Fruit fly (Drosophila melanogaster) whole organism, embryonic: ENCODE measurements around the gene CG31406.
A peak's percentile ranks its signal among the peaks of the same experiment; 100 is the strongest.

ENCODE experiments used
- ATbp ChIP-seq: fragments of 200-800 bp; sonication (Bioruptor generic); optimal IDR thresholded peaks from 2 replicates; lab custom pipeline; 2017; ENCODE audit warnings: missing biosample characterization, mild to moderate bottlenecking, missing genetic modification characterization, missing genetic modification reagents
- Asciz ChIP-seq: fragments of 200-800 bp; sonication (Bioruptor generic); optimal IDR thresholded peaks from 2 replicates; lab custom pipeline; 2017; ENCODE audit warnings: missing biosample characterization, mild to moderate bottlenecking, missing genetic modification characterization, missing genetic modification reagents
- Atf6 ChIP-seq: fragments of 200-800 bp; sonication (Bioruptor generic); IDR thresholded peaks from 2 replicates; pipeline ENCODE4 v1.3.6; 2022; ENCODE audit warnings: missing biosample characterization, missing genetic modification characterization
- B-H2 ChIP-seq: fragments of 200-800 bp; sonication (Bioruptor generic); optimal IDR thresholded peaks from 2 replicates; lab custom pipeline; 2018; ENCODE audit warnings: missing biosample characterization, mild to moderate bottlenecking, missing genetic modification characterization
- CG10267 ChIP-seq: fragments of 200-800 bp; sonication (Bioruptor generic); optimal IDR thresholded peaks from 2 replicates; lab custom pipeline; 2018; ENCODE audit warnings: missing biosample characterization, mild to moderate bottlenecking, missing genetic modification characterization, moderate library complexity
- CG10543 ChIP-seq: fragments of 200-800 bp; sonication (Bioruptor generic); optimal IDR thresholded peaks from 3 replicates; lab custom pipeline; 2017; ENCODE audit warnings: missing biosample characterization, mild to moderate bottlenecking, missing genetic modification characterization, moderate library complexity
- CG10565 ChIP-seq: fragments of 200-800 bp; sonication (Bioruptor generic); optimal IDR thresholded peaks from 3 replicates; lab custom pipeline; 2016; ENCODE audit warnings: missing biosample characterization, mild to moderate bottlenecking, missing genetic modification characterization
- CG10654 ChIP-seq: fragments of 200-800 bp; sonication (Bioruptor generic); optimal IDR thresholded peaks from 2 replicates; lab custom pipeline; 2016; ENCODE audit warnings: missing biosample characterization, missing genetic modification characterization
- CG12104 ChIP-seq: fragments of 200-800 bp; sonication (Bioruptor generic); optimal IDR thresholded peaks from 3 replicates; lab custom pipeline; 2016; ENCODE audit warnings: missing biosample characterization, missing genetic modification characterization
- CG13624 ChIP-seq: fragments of 200-800 bp; sonication (Bioruptor generic); optimal IDR thresholded peaks from 2 replicates; lab custom pipeline; 2016; ENCODE audit warnings: missing biosample characterization, missing genetic modification characterization
- CG17359 ChIP-seq: fragments of 200-800 bp; sonication (Bioruptor generic); optimal IDR thresholded peaks from 3 replicates; lab custom pipeline; 2018; ENCODE audit warnings: missing biosample characterization, mild to moderate bottlenecking, missing genetic modification characterization, moderate library complexity
- CG17802 ChIP-seq: fragments of 200-800 bp; sonication (Bioruptor generic); optimal IDR thresholded peaks from 2 replicates; lab custom pipeline; 2018; ENCODE audit warnings: missing biosample characterization, mild to moderate bottlenecking, missing genetic modification characterization, moderate library complexity
- CG2120 ChIP-seq: fragments of 200-800 bp; sonication (Bioruptor generic); optimal IDR thresholded peaks from 3 replicates; lab custom pipeline; 2016; ENCODE audit warnings: missing biosample characterization, missing genetic modification characterization
- CG34376 ChIP-seq: fragments of 200-800 bp; sonication (Bioruptor generic); optimal IDR thresholded peaks from 2 replicates; lab custom pipeline; 2018; ENCODE audit warnings: missing biosample characterization, mild to moderate bottlenecking, missing genetic modification characterization
- CG4282 ChIP-seq: fragments of 200-800 bp; sonication (Bioruptor generic); optimal IDR thresholded peaks from 2 replicates; lab custom pipeline; 2016; ENCODE audit warnings: missing biosample characterization, missing genetic modification characterization
- CG4707 ChIP-seq: fragments of 200-800 bp; sonication (Bioruptor generic); optimal IDR thresholded peaks from 2 replicates; lab custom pipeline; 2018; ENCODE audit warnings: missing biosample characterization, mild to moderate bottlenecking, missing genetic modification characterization, moderate library complexity
- CG5180 ChIP-seq: fragments of 200-800 bp; sonication (Bioruptor generic); optimal IDR thresholded peaks from 3 replicates; lab custom pipeline; 2017; ENCODE audit warnings: missing biosample characterization, missing genetic modification characterization, mild to moderate bottlenecking, moderate library complexity, missing genetic modification reagents
- CG5245 ChIP-seq: fragments of 200-800 bp; sonication (Bioruptor generic); optimal IDR thresholded peaks from 3 replicates; lab custom pipeline; 2016; ENCODE audit warnings: missing biosample characterization, missing genetic modification characterization
- CG6272 ChIP-seq: fragments of 200-800 bp; sonication (Bioruptor generic); IDR thresholded peaks from 2 replicates; pipeline ENCODE4 v1.3.6; 2022; ENCODE audit warnings: missing biosample characterization, missing genetic modification characterization
- CG6689 ChIP-seq: fragments of 200-800 bp; sonication (Bioruptor generic); IDR thresholded peaks from 2 replicates; pipeline ENCODE4 v1.3.6; 2022; ENCODE audit warnings: missing biosample characterization, missing genetic modification characterization
- CG6765 ChIP-seq: fragments of 200-800 bp; sonication (Bioruptor generic); optimal IDR thresholded peaks from 3 replicates; lab custom pipeline; 2017; ENCODE audit warnings: missing biosample characterization, mild to moderate bottlenecking, missing genetic modification characterization
- CG6813 ChIP-seq: fragments of 200-800 bp; sonication (Bioruptor generic); optimal IDR thresholded peaks from 2 replicates; lab custom pipeline; 2017; ENCODE audit warnings: missing biosample characterization, missing genetic modification characterization, mild to moderate bottlenecking, moderate library complexity, missing genetic modification reagents
- CG7556 ChIP-seq: fragments of 200-800 bp; sonication (Bioruptor generic); optimal IDR thresholded peaks from 2 replicates; lab custom pipeline; 2017; ENCODE audit warnings: missing biosample characterization, mild to moderate bottlenecking, missing genetic modification characterization
- CG9727 ChIP-seq: fragments of 200-800 bp; sonication (Bioruptor generic); optimal IDR thresholded peaks from 3 replicates; lab custom pipeline; 2017; ENCODE audit warnings: missing biosample characterization, mild to moderate bottlenecking, missing genetic modification characterization
- Camta ChIP-seq: fragments of 200-800 bp; sonication (Bioruptor generic); optimal IDR thresholded peaks from 2 replicates; lab custom pipeline; 2016; ENCODE audit warnings: missing biosample characterization, missing genetic modification characterization
- Eip74EF ChIP-seq, 2 experiments: fragments of 200-800 bp in 1 of 2; fragments of >200 bp in 1 of 2; sonication (Bioruptor generic) in 1 of 2; optimal IDR thresholded peaks; 2 replicates each; lab custom pipeline; 2017 to 2019; ENCODE audit warnings: missing biosample characterization in 2 of 2, missing genetic modification characterization in 2 of 2, mild to moderate bottlenecking in 1 of 2, moderate library complexity in 1 of 2
- Fer1 ChIP-seq: fragments of 200-800 bp; sonication (Bioruptor generic); optimal IDR thresholded peaks from 2 replicates; lab custom pipeline; 2017; ENCODE audit warnings: missing biosample characterization, mild to moderate bottlenecking, missing genetic modification characterization
- Fer3 ChIP-seq: fragments of 200-800 bp; sonication (Bioruptor generic); optimal IDR thresholded peaks from 2 replicates; lab custom pipeline; 2018; ENCODE audit warnings: missing biosample characterization, mild to moderate bottlenecking, missing genetic modification characterization, moderate library complexity
- Hmr ChIP-seq: fragments of 200-800 bp; sonication (Bioruptor generic); optimal IDR thresholded peaks from 3 replicates; lab custom pipeline; 2017; ENCODE audit warnings: mild to moderate bottlenecking, missing biosample characterization, missing genetic modification reagents, missing genetic modification characterization
- Hr39 ChIP-seq: fragments of >200 bp; optimal IDR thresholded peaks from 2 replicates; lab custom pipeline; 2017
- Max ChIP-seq: fragments of 200-800 bp; sonication (Bioruptor generic); optimal IDR thresholded peaks from 2 replicates; lab custom pipeline; 2016; ENCODE audit warnings: missing biosample characterization, mild to moderate bottlenecking, missing genetic modification characterization
- Nf-YC ChIP-seq: fragments of 200-800 bp; optimal IDR thresholded peaks from 3 replicates; lab custom pipeline; 2019; ENCODE audit warnings: missing biosample characterization, mild to moderate bottlenecking, missing genetic modification characterization, moderate library complexity
- Rfx ChIP-seq: fragments of 200-800 bp; sonication (Bioruptor generic); IDR thresholded peaks from 2 replicates; pipeline ENCODE4 v1.3.6; 2022; ENCODE audit warnings: missing biosample characterization, missing genetic modification characterization
- amos ChIP-seq: fragments of 200-800 bp; sonication (Bioruptor generic); IDR thresholded peaks from 2 replicates; pipeline ENCODE4 v1.3.6; 2022; ENCODE audit warnings: missing biosample characterization, missing genetic modification characterization; ENCODE audit not compliant: partially characterized antibody
- bab2 ChIP-seq: fragments of 200-800 bp; sonication (Bioruptor generic); optimal IDR thresholded peaks from 2 replicates; lab custom pipeline; 2016; ENCODE audit warnings: missing biosample characterization, missing genetic modification characterization
- btn ChIP-seq: fragments of 200-800 bp; sonication (Bioruptor generic); optimal IDR thresholded peaks from 2 replicates; lab custom pipeline; 2016; ENCODE audit warnings: missing biosample characterization, missing genetic modification characterization
- caup ChIP-seq: fragments of 200-800 bp; sonication (Bioruptor generic); optimal IDR thresholded peaks from 3 replicates; lab custom pipeline; 2017; ENCODE audit warnings: missing biosample characterization, mild to moderate bottlenecking, missing genetic modification characterization, moderate library complexity; ENCODE audit not compliant: severe bottlenecking
- crc ChIP-seq: fragments of 200-800 bp; sonication (Bioruptor generic); optimal IDR thresholded peaks from 2 replicates; lab custom pipeline; 2016; ENCODE audit warnings: missing biosample characterization, missing genetic modification characterization
- crol ChIP-seq: fragments of 200-800 bp; sonication (Bioruptor generic); IDR thresholded peaks from 2 replicates; pipeline ENCODE4 v1.3.6; 2022; ENCODE audit warnings: missing biosample characterization, missing genetic modification characterization
- crp ChIP-seq, 2 experiments: fragments of 200-800 bp; sonication (Bioruptor generic); optimal IDR thresholded peaks; 2 replicates in 1 of 2; 3 replicates in 1 of 2; lab custom pipeline; 2017; ENCODE audit warnings: missing biosample characterization in 2 of 2, missing genetic modification characterization in 2 of 2, mild to moderate bottlenecking in 1 of 2, moderate library complexity in 1 of 2
- en ChIP-seq: fragments of 200-800 bp; sonication (Bioruptor generic); optimal IDR thresholded peaks from 2 replicates; lab custom pipeline; 2016; ENCODE audit warnings: missing biosample characterization, missing genetic modification characterization
- grn ChIP-seq: fragments of 200-800 bp; sonication (Bioruptor generic); optimal IDR thresholded peaks from 3 replicates; lab custom pipeline; 2017; ENCODE audit warnings: missing biosample characterization, missing genetic modification characterization
- hkb ChIP-seq, 2 experiments: fragments of 200-800 bp in 1 of 2; fragments of >200 bp in 1 of 2; sonication (Bioruptor generic) in 1 of 2; IDR thresholded peaks in 1 of 2; optimal IDR thresholded peaks in 1 of 2; 2 replicates each; pipeline versions ENCODE4 v1.3.6 to Lab custom; 2017 to 2022; ENCODE audit warnings: missing biosample characterization in 1 of 2, missing genetic modification characterization in 1 of 2
- ken ChIP-seq: fragments of 200-800 bp; sonication (Bioruptor generic); IDR thresholded peaks from 3 replicates; pipeline ENCODE4 v1.3.6; 2022; ENCODE audit warnings: missing biosample characterization, missing genetic modification characterization
- nom ChIP-seq: fragments of 200-800 bp; sonication (Bioruptor generic); optimal IDR thresholded peaks from 2 replicates; lab custom pipeline; 2017; ENCODE audit warnings: missing biosample characterization, missing genetic modification characterization, mild to moderate bottlenecking, moderate library complexity, missing genetic modification reagents
- salm ChIP-seq: fragments of 200-800 bp; sonication (Bioruptor generic); optimal IDR thresholded peaks from 2 replicates; lab custom pipeline; 2018; ENCODE audit warnings: missing biosample characterization, mild to moderate bottlenecking, missing genetic modification characterization
- scrt ChIP-seq: fragments of 200-800 bp; sonication (Bioruptor generic); optimal IDR thresholded peaks from 2 replicates; lab custom pipeline; 2018; ENCODE audit warnings: missing biosample characterization, mild to moderate bottlenecking, missing genetic modification characterization, moderate library complexity
- sd ChIP-seq: fragments of 200-800 bp; sonication (Bioruptor generic); optimal IDR thresholded peaks from 3 replicates; lab custom pipeline; 2018; ENCODE audit warnings: missing biosample characterization, mild to moderate bottlenecking, missing genetic modification characterization, moderate library complexity
- usp ChIP-seq: fragments of >200 bp; optimal IDR thresholded peaks from 2 replicates; lab custom pipeline; 2017; ENCODE audit warnings: missing biosample characterization, missing genetic modification characterization

The CG31406 gene

DNA sequence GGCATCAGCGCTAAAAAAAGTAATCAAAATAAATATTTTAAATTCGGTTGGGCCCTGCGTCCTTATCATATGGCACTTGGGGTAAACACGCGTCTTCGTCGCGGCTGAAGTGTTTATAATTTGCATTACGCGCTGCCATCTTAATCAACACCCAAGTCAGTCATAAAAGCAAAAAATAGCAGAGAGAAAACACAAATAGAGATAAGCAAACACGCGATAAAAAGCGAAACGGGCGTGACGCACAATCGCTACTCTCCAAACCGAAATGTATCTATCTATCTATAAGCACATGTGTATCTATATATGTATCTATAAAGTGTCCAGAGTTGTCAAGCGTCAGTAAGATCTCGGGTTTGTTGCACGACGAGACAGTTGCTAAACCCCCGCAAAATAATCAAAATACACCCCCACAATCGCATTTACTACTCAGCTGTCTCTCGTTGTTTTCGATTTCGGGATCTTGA, 42.4 kb downstream of the CG31406 start (continued):
- TF ChIP-seq CG17802 (tag; lab: Kevin White, UChicago), result no peak
- no peak for TF ChIP-seq Nf-YC (tag; lab: Kevin White, UChicago)
- TF ChIP-seq sd (tag; lab: Kevin White, UChicago), result peak; percentile 56
- peak; percentile 43 for TF ChIP-seq Asciz
- peak; percentile 12; the same call in 1 of the 2 replicates for TF ChIP-seq Atf6
- TF ChIP-seq CG2120 (GFP tag; lab: Kevin White, UChicago), result peak; percentile 16
- no peak for TF ChIP-seq usp
- TF ChIP-seq CG6689 (GFP tag; lab: Robert Waterston, UW), result no peak
- TF ChIP-seq CG17359 (tag; lab: Kevin White, UChicago), result peak; percentile 48
- peak; percentile 63 for TF ChIP-seq CG10543 (GFP tag; lab: Kevin White, UChicago)
- peak; percentile 35 for TF ChIP-seq nom (GFP tag; lab: Kevin White, UChicago)
- TF ChIP-seq CG4282 (GFP tag; lab: Kevin White, UChicago), result no peak
- TF ChIP-seq bab2 (GFP tag; lab: Kevin White, UChicago), result peak; percentile 60
- TF ChIP-seq CG6272, result no peak
- TF ChIP-seq CG6765 (GFP tag; lab: Kevin White, UChicago), result peak; percentile 41
- peak; percentile 12 for TF ChIP-seq CG13624 (GFP tag; lab: Kevin White, UChicago)
- TF ChIP-seq ATbp (GFP tag; lab: Kevin White, UChicago), result peak; percentile 25
- no peak for TF ChIP-seq CG10565 (GFP tag; lab: Kevin White, UChicago)
- peak; percentile 39 for TF ChIP-seq CG9727
- no peak for TF ChIP-seq hkb (optimal IDR thresholded peaks at IDR 0.05; lab: Kevin White, UChicago)
- no peak for TF ChIP-seq hkb (GFP tag; IDR thresholded peaks at IDR 0.05; lab: Robert Waterston, UW)
- no peak for TF ChIP-seq crc
- TF ChIP-seq CG10654 (GFP tag; lab: Kevin White, UChicago), result no peak
- no peak for TF ChIP-seq amos (GFP tag; lab: Robert Waterston, UW)
- TF ChIP-seq Fer3 (tag; lab: Kevin White, UChicago), result peak; percentile 50
- TF ChIP-seq Fer1 (GFP tag; lab: Kevin White, UChicago), result peak; percentile 42
- no peak for TF ChIP-seq CG10267 (tag; lab: Kevin White, UChicago)
- TF ChIP-seq Rfx, result peak; percentile 42; the same call in 1 of the 2 replicates
- TF ChIP-seq en (GFP tag; lab: Kevin White, UChicago), result no peak
- no peak for TF ChIP-seq CG5180
- peak; percentile 57 for TF ChIP-seq scrt (GFP tag; lab: Kevin White, UChicago)
- TF ChIP-seq grn (GFP tag; lab: Kevin White, UChicago), result peak; percentile 65
- TF ChIP-seq crp (GFP tag; optimal IDR thresholded peaks at IDR 0.05; lab: Kevin White, UChicago), result no peak
- peak; percentile 49 for TF ChIP-seq caup (GFP tag; lab: Kevin White, UChicago)
- no peak for TF ChIP-seq CG4707 (GFP tag; lab: Kevin White, UChicago)
- peak; percentile 83 for TF ChIP-seq CG6813 (GFP tag; lab: Kevin White, UChicago)
- TF ChIP-seq CG5245, result no peak
- no peak for TF ChIP-seq ken
- TF ChIP-seq btn (GFP tag; lab: Kevin White, UChicago), result no peak
- no peak for TF ChIP-seq CG7556 (GFP tag; lab: Kevin White, UChicago)
- no peak for TF ChIP-seq Camta
- no peak for TF ChIP-seq Hr39
- TF ChIP-seq CG34376 (GFP tag; lab: Kevin White, UChicago), result peak; percentile 50
- TF ChIP-seq crol (GFP tag; lab: Robert Waterston, UW), result no peak
- TF ChIP-seq Max (GFP tag; lab: Kevin White, UChicago), result peak; percentile 4
- peak in 1 of 2 experiments; percentile 21 for TF ChIP-seq Eip74EF (GFP tag; optimal IDR thresholded peaks at IDR 0.05; lab: Kevin White, UChicago)
- TF ChIP-seq B-H2 (GFP tag; lab: Kevin White, UChicago), result peak; percentile 11
- no peak for TF ChIP-seq salm (tag; lab: Kevin White, UChicago)
- TF ChIP-seq Hmr, result peak; percentile 63
- peak; percentile 7 for TF ChIP-seq CG12104 (GFP tag; lab: Kevin White, UChicago)
